Fruit fly (Drosophila melanogaster): ENCODE results near the gene CG31642.

- TF ChIP-seq eg (GFP tag; IDR thresholded peaks at IDR 0.05) (no peak), esn (GFP tag; optimal IDR thresholded peaks at IDR 0.05) (no peak), Blimp-1 (GFP tag; optimal IDR thresholded peaks at IDR 0.05) (peak; percentile 65), Ets21C (GFP tag; optimal IDR thresholded peaks at IDR 0.05) (no peak), CG7368 (GFP tag; optimal IDR thresholded peaks at IDR 0.05) (no peak)
These were observed 31.5 kb upstream of the CG31642 start for dm6 chr2L:6086771-6087170.

All from whole organism, prepupa.